Worm (Caenorhabditis elegans): ENCODE results near the gene nstp-5.

The nstp-5 gene

ce11 chrIV:12879557-12879956 is 24.2 kb downstream of the nstp-5 start, which contains the start of gene ZK896.5:
Gene ZK896.5, minus strand, starts transcription at chrIV:12879645.
- TF ChIP-seq elt-2 (tag; optimal IDR thresholded peaks at IDR 0.05) = peak; percentile 85
- peak; percentile 79 for TF ChIP-seq pha-4 (tag; optimal IDR thresholded peaks at IDR 0.05)
- no peak for TF ChIP-seq aly-2 (tag; optimal IDR thresholded peaks at IDR 0.05)
- TF ChIP-seq pqm-1 (tag; optimal IDR thresholded peaks at IDR 0.05) = peak; percentile 95

- no peak for TF ChIP-seq jun-1 (tag; optimal IDR thresholded peaks at IDR 0.05)
- TF ChIP-seq elt-2 (tag; optimal IDR thresholded peaks at IDR 0.05) = peak; percentile 26
These were observed 27.8 kb downstream of the nstp-5 start, which contains the start of gene ZK896.4 for ce11 chrIV:12883190-12883589. Gene ZK896.4, minus strand, starts transcription at chrIV:12883290.

- TF ChIP-seq nhr-43 (tag; optimal IDR thresholded peaks at IDR 0.05; ENCODE audit: poor library complexity, severe bottlenecking) (no peak), nfya-1 (tag; optimal IDR thresholded peaks at IDR 0.05; ENCODE audit: insufficient read depth) (no peak), elt-2 (tag; optimal IDR thresholded peaks at IDR 0.05) (peak; percentile 13), ztf-4 (tag; optimal IDR thresholded peaks at IDR 0.05) (no peak), mml-1 (tag; optimal IDR thresholded peaks at IDR 0.05) (no peak), jun-1 (tag; optimal IDR thresholded peaks at IDR 0.05) (no peak)
These were observed 30.7 kb downstream of the nstp-5 start for ce11 chrIV:12886012-12886411.

ce11 chrIV:12890445-12890844 is 35.1 kb downstream of the nstp-5 start, which contains the start of gene K08D8.6:
Gene K08D8.6, minus strand, starts transcription at chrIV:12890508.
- TF ChIP-seq pqm-1 (tag; optimal IDR thresholded peaks at IDR 0.05) = peak; percentile 93
- peak; percentile 94 for TF ChIP-seq elt-2 (tag; optimal IDR thresholded peaks at IDR 0.05)
- TF ChIP-seq unc-39 (tag; optimal IDR thresholded peaks at IDR 0.05) = no peak

ce11 chrIV:12891080-12891479 is 35.7 kb downstream of the nstp-5 start:
- TF ChIP-seq ztf-11 (tag; optimal IDR thresholded peaks at IDR 0.05) = no peak
- TF ChIP-seq zag-1 (tag; optimal IDR thresholded peaks at IDR 0.05) = no peak
- TF ChIP-seq elt-2 (tag; optimal IDR thresholded peaks at IDR 0.05) = peak; percentile 65
- peak; percentile 14 for TF ChIP-seq pqm-1 (tag; optimal IDR thresholded peaks at IDR 0.05)
- TF ChIP-seq aly-2 (tag; optimal IDR thresholded peaks at IDR 0.05) = no peak
- TF ChIP-seq ceh-16 (tag; optimal IDR thresholded peaks at IDR 0.05) = no peak

ce11 chrIV:12892194-12892593 is 36.8 kb downstream of the nstp-5 start, which contains the start of gene K08D8.1:
Gene K08D8.1, plus strand, starts transcription at chrIV:12892494.
- TF ChIP-seq ztf-4 (tag; optimal IDR thresholded peaks at IDR 0.05) = no peak
- TF ChIP-seq lin-39 (tag; optimal IDR thresholded peaks at IDR 0.05) = no peak
- TF ChIP-seq elt-2 (tag; optimal IDR thresholded peaks at IDR 0.05) = peak; percentile 30

ce11 chrIV:12893166-12893565 is 37.8 kb downstream of the nstp-5 start, which contains the start of gene K08D8.12:
Gene K08D8.12, plus strand, starts transcription at chrIV:12893466.
- no peak for TF ChIP-seq tbx-2 (tag; optimal IDR thresholded peaks at IDR 0.05)
- TF ChIP-seq ZK546.5 (tag; optimal IDR thresholded peaks at IDR 0.05) = no peak
- TF ChIP-seq lsy-12 (tag; optimal IDR thresholded peaks at IDR 0.05) = no peak
- TF ChIP-seq mdl-1 (tag; optimal IDR thresholded peaks at IDR 0.05) = no peak
- no peak for TF ChIP-seq ceh-28 (tag; optimal IDR thresholded peaks at IDR 0.05)
- no peak for TF ChIP-seq fkh-2 (tag; optimal IDR thresholded peaks at IDR 0.05)
- TF ChIP-seq nfya-1 (tag; optimal IDR thresholded peaks at IDR 0.05; ENCODE audit: insufficient read depth) = no peak
- TF ChIP-seq nhr-67 (tag; optimal IDR thresholded peaks at IDR 0.05) = no peak
- TF ChIP-seq sea-2 (GFP tag; optimal IDR thresholded peaks at IDR 0.05) = no peak
- TF ChIP-seq nhr-28 (tag; optimal IDR thresholded peaks at IDR 0.05) = no peak
- TF ChIP-seq nhr-43 (tag; optimal IDR thresholded peaks at IDR 0.05; ENCODE audit: poor library complexity, severe bottlenecking) = no peak
- no peak for TF ChIP-seq fkh-10 (GFP tag; optimal IDR thresholded peaks at IDR 0.05)
- no peak for TF ChIP-seq nhr-76 (tag; optimal IDR thresholded peaks at IDR 0.05)
- no peak for TF ChIP-seq elt-3 (tag; optimal IDR thresholded peaks at IDR 0.05)
- TF ChIP-seq nhr-77 (tag; optimal IDR thresholded peaks at IDR 0.05) = no peak
- no peak for TF ChIP-seq ceh-16 (tag; optimal IDR thresholded peaks at IDR 0.05)
- no peak for TF ChIP-seq ceh-82 (tag; optimal IDR thresholded peaks at IDR 0.05)
- TF ChIP-seq fos-1 (tag; optimal IDR thresholded peaks at IDR 0.05) = no peak
- TF ChIP-seq ztf-11 (tag; optimal IDR thresholded peaks at IDR 0.05) = no peak
- TF ChIP-seq snpc-4 (tag; optimal IDR thresholded peaks at IDR 0.05) = no peak
